Fruit fly (Drosophila melanogaster) whole organism, embryonic: ENCODE results near the gene Prx4.

Experiments used
- Bteb2 ChIP-seq: fragments of 200-800 bp; sonication (Bioruptor generic); optimal IDR thresholded peaks from 2 replicates; lab custom pipeline; 2016; ENCODE audit warnings: missing biosample characterization, missing genetic modification characterization
- CG10267 ChIP-seq: fragments of 200-800 bp; sonication (Bioruptor generic); optimal IDR thresholded peaks from 2 replicates; lab custom pipeline; 2018; ENCODE audit warnings: missing biosample characterization, mild to moderate bottlenecking, missing genetic modification characterization, moderate library complexity
- CG11504 ChIP-seq: fragments of 200-800 bp; sonication (Bioruptor generic); optimal IDR thresholded peaks from 3 replicates; lab custom pipeline; 2019; ENCODE audit warnings: missing biosample characterization, mild to moderate bottlenecking, missing genetic modification characterization, moderate library complexity
- CG12299 ChIP-seq: fragments of 200-800 bp; sonication (Bioruptor generic); optimal IDR thresholded peaks from 2 replicates; lab custom pipeline; 2018; ENCODE audit warnings: missing biosample characterization, mild to moderate bottlenecking, missing genetic modification characterization
- CG13424 ChIP-seq: fragments of 200-800 bp; sonication (Bioruptor generic); optimal IDR thresholded peaks from 2 replicates; lab custom pipeline; 2019; ENCODE audit warnings: missing biosample characterization, mild to moderate bottlenecking, missing genetic modification characterization, moderate library complexity
- CG1603 ChIP-seq: fragments of 200-800 bp; sonication (Bioruptor generic); optimal IDR thresholded peaks from 2 replicates; lab custom pipeline; 2019; ENCODE audit warnings: missing biosample characterization, mild to moderate bottlenecking, missing genetic modification characterization, moderate library complexity
- CG17568 ChIP-seq: fragments of 200-800 bp; sonication (Bioruptor generic); optimal IDR thresholded peaks from 2 replicates; lab custom pipeline; 2018; ENCODE audit warnings: missing biosample characterization, mild to moderate bottlenecking, missing genetic modification characterization, moderate library complexity
- CG30431 ChIP-seq: fragments of 200-800 bp; sonication (Bioruptor generic); optimal IDR thresholded peaks from 2 replicates; lab custom pipeline; 2017; ENCODE audit warnings: missing biosample characterization, missing genetic modification characterization
- CG4730 ChIP-seq: fragments of 200-800 bp; sonication (Bioruptor generic); IDR thresholded peaks from 2 replicates; pipeline ENCODE4 v1.3.6; 2022; ENCODE audit warnings: missing biosample characterization, missing genetic modification characterization
- CG7987 ChIP-seq: fragments of 200-800 bp; sonication (Bioruptor generic); optimal IDR thresholded peaks from 2 replicates; lab custom pipeline; 2018; ENCODE audit warnings: missing biosample characterization, mild to moderate bottlenecking, missing genetic modification characterization, moderate library complexity
- CG8359 ChIP-seq: fragments of 200-800 bp; sonication (Bioruptor generic); optimal IDR thresholded peaks from 2 replicates; lab custom pipeline; 2017; ENCODE audit warnings: missing biosample characterization, mild to moderate bottlenecking, missing genetic modification characterization, borderline replicate concordance
- CoRest ChIP-seq: fragments of 200-800 bp; sonication (Bioruptor generic); optimal IDR thresholded peaks from 3 replicates; lab custom pipeline; 2018; ENCODE audit warnings: missing biosample characterization, mild to moderate bottlenecking, missing genetic modification characterization, moderate library complexity
- Dref ChIP-seq: fragments of 200-800 bp; sonication (Bioruptor generic); IDR thresholded peaks from 2 replicates; pipeline ENCODE4 v1.3.6; 2022; ENCODE audit warnings: missing biosample characterization, missing genetic modification characterization
- GATAe ChIP-seq: fragments of 200-800 bp; sonication (Bioruptor generic); conservative IDR thresholded peaks from 2 replicates; pipeline ENCODE4 v1.3.6; 2022; ENCODE audit warnings: missing biosample characterization, missing genetic modification characterization
- HLH54F ChIP-seq: fragments of 200-800 bp; sonication (Bioruptor generic); optimal IDR thresholded peaks from 3 replicates; lab custom pipeline; 2016; ENCODE audit warnings: missing biosample characterization, missing genetic modification characterization
- Hr51 ChIP-seq, 2 experiments: fragments of 200-800 bp; sonication (Bioruptor generic); optimal IDR thresholded peaks; 2 replicates in 1 of 2; 3 replicates in 1 of 2; lab custom pipeline; 2016 to 2018; ENCODE audit warnings: missing biosample characterization in 2 of 2, missing genetic modification characterization in 2 of 2, mild to moderate bottlenecking in 1 of 2, moderate library complexity in 1 of 2
- Hr78 ChIP-seq, 2 experiments: fragments of 200-800 bp in 1 of 2; fragments of >200 bp in 1 of 2; sonication (Bioruptor generic) in 1 of 2; optimal IDR thresholded peaks; 2 replicates each; lab custom pipeline; 2017 to 2019; ENCODE audit warnings: missing biosample characterization in 2 of 2, missing genetic modification characterization in 2 of 2, mild to moderate bottlenecking in 1 of 2, moderate library complexity in 1 of 2
- Mad ChIP-seq: fragments of 200-800 bp; sonication (Bioruptor generic); optimal IDR thresholded peaks from 2 replicates; lab custom pipeline; 2016; ENCODE audit warnings: missing biosample characterization, missing genetic modification characterization
- Med ChIP-seq: fragments of 200-800 bp; sonication (Bioruptor generic); peaks from one replicate; lab custom pipeline; 2016; ENCODE audit warnings: missing biosample characterization, missing genetic modification characterization, mild to moderate bottlenecking, inconsistent platforms, moderate library complexity
- Mes4 ChIP-seq: fragments of 200-800 bp; sonication (Bioruptor generic); optimal IDR thresholded peaks from 2 replicates; lab custom pipeline; 2016; ENCODE audit warnings: missing biosample characterization, missing genetic modification characterization
- Oaz ChIP-seq: fragments of 200-800 bp; sonication (Bioruptor generic); IDR thresholded peaks from 2 replicates; pipeline ENCODE4 v1.3.6; 2022; ENCODE audit warnings: missing biosample characterization, missing genetic modification characterization
- Opbp ChIP-seq: fragments of 200-800 bp; sonication (Bioruptor generic); IDR thresholded peaks from 3 replicates; pipeline ENCODE4 v1.3.6; 2022; ENCODE audit warnings: missing biosample characterization, missing genetic modification characterization; ENCODE audit not compliant: partially characterized antibody
- Xbp1 ChIP-seq: fragments of 200-800 bp; sonication (Bioruptor generic); optimal IDR thresholded peaks from 3 replicates; lab custom pipeline; 2016; ENCODE audit warnings: missing biosample characterization, mild to moderate bottlenecking, missing genetic modification characterization
- amos ChIP-seq: fragments of 200-800 bp; sonication (Bioruptor generic); IDR thresholded peaks from 2 replicates; pipeline ENCODE4 v1.3.6; 2022; ENCODE audit warnings: missing biosample characterization, missing genetic modification characterization; ENCODE audit not compliant: partially characterized antibody
- aop ChIP-seq: fragments of 200-800 bp; sonication (Bioruptor generic); IDR thresholded peaks from 2 replicates; pipeline ENCODE4 v1.3.6; 2022; ENCODE audit warnings: missing biosample characterization, missing genetic modification characterization
- crol ChIP-seq: fragments of 200-800 bp; sonication (Bioruptor generic); IDR thresholded peaks from 2 replicates; pipeline ENCODE4 v1.3.6; 2022; ENCODE audit warnings: missing biosample characterization, missing genetic modification characterization
- exex ChIP-seq: fragments of 200-800 bp; sonication (Bioruptor generic); optimal IDR thresholded peaks from 4 replicates; lab custom pipeline; 2018; ENCODE audit warnings: missing biosample characterization, mild to moderate bottlenecking, missing genetic modification characterization, moderate library complexity
- ftz-f1 ChIP-seq: fragments of 200-800 bp; sonication (Bioruptor generic); optimal IDR thresholded peaks from 2 replicates; lab custom pipeline; 2016; ENCODE audit warnings: missing biosample characterization, missing genetic modification characterization
- gce ChIP-seq: fragments of 200-800 bp; sonication (Bioruptor generic); IDR thresholded peaks from 3 replicates; pipeline ENCODE4 v1.3.6; 2022; ENCODE audit warnings: missing biosample characterization, missing genetic modification characterization
- gem ChIP-seq: fragments of 200-800 bp; sonication (Bioruptor generic); optimal IDR thresholded peaks from 2 replicates; lab custom pipeline; 2019; ENCODE audit warnings: missing biosample characterization, mild to moderate bottlenecking, missing genetic modification characterization, moderate library complexity
- grn ChIP-seq: fragments of 200-800 bp; sonication (Bioruptor generic); optimal IDR thresholded peaks from 3 replicates; lab custom pipeline; 2017; ENCODE audit warnings: missing biosample characterization, missing genetic modification characterization
- kni ChIP-seq: fragments of 200-800 bp; sonication (Bioruptor generic); optimal IDR thresholded peaks from 3 replicates; lab custom pipeline; 2017; ENCODE audit warnings: mild to moderate bottlenecking, missing biosample characterization, missing genetic modification reagents, missing genetic modification characterization
- knrl ChIP-seq: fragments of 200-800 bp; sonication (Bioruptor generic); IDR thresholded peaks from 3 replicates; pipeline ENCODE4 v1.3.6; 2022; ENCODE audit warnings: missing biosample characterization, missing genetic modification characterization; ENCODE audit not compliant: partially characterized antibody
- lov ChIP-seq, 2 experiments: fragments of 200-800 bp in 1 of 2; fragments of >200 bp in 1 of 2; sonication (Bioruptor generic) in 1 of 2; IDR thresholded peaks in 1 of 2; optimal IDR thresholded peaks in 1 of 2; 2 replicates in 1 of 2; 3 replicates in 1 of 2; pipeline versions ENCODE4 v1.3.6 to Lab custom; 2017 to 2022; ENCODE audit warnings: missing biosample characterization in 1 of 2, missing genetic modification characterization in 1 of 2
- mirr ChIP-seq: fragments of 200-800 bp; sonication (Bioruptor generic); optimal IDR thresholded peaks from 3 replicates; lab custom pipeline; 2018; ENCODE audit warnings: missing biosample characterization, mild to moderate bottlenecking, missing genetic modification characterization
- mld ChIP-seq: fragments of 200-800 bp; sonication (Bioruptor generic); IDR thresholded peaks from 3 replicates; pipeline ENCODE4 v1.3.6; 2022; ENCODE audit warnings: missing biosample characterization, missing genetic modification characterization; ENCODE audit not compliant: partially characterized antibody
- nom ChIP-seq: fragments of 200-800 bp; sonication (Bioruptor generic); optimal IDR thresholded peaks from 2 replicates; lab custom pipeline; 2017; ENCODE audit warnings: missing biosample characterization, missing genetic modification characterization, mild to moderate bottlenecking, moderate library complexity, missing genetic modification reagents
- oc ChIP-seq: fragments of 200-800 bp; sonication (Bioruptor generic); optimal IDR thresholded peaks from 2 replicates; lab custom pipeline; 2018; ENCODE audit warnings: missing biosample characterization, mild to moderate bottlenecking, missing genetic modification characterization, moderate library complexity
- org-1 ChIP-seq: fragments of 200-800 bp; sonication (Bioruptor generic); optimal IDR thresholded peaks from 2 replicates; lab custom pipeline; 2017; ENCODE audit warnings: missing biosample characterization, missing genetic modification characterization
- pb ChIP-seq: fragments of 200-800 bp; sonication (Bioruptor generic); optimal IDR thresholded peaks from 3 replicates; lab custom pipeline; 2016; ENCODE audit warnings: missing biosample characterization, missing genetic modification characterization
- ranshi ChIP-seq: fragments of 200-800 bp; sonication (Bioruptor generic); IDR thresholded peaks from 2 replicates; pipeline ENCODE4 v1.3.6; 2022; ENCODE audit warnings: missing biosample characterization, missing genetic modification characterization
- row ChIP-seq: fragments of 200-800 bp; sonication (Bioruptor generic); IDR thresholded peaks from 3 replicates; pipeline ENCODE4 v1.3.6; 2022; ENCODE audit warnings: missing biosample characterization, missing genetic modification characterization
- scrt ChIP-seq: fragments of 200-800 bp; sonication (Bioruptor generic); optimal IDR thresholded peaks from 2 replicates; lab custom pipeline; 2018; ENCODE audit warnings: missing biosample characterization, mild to moderate bottlenecking, missing genetic modification characterization, moderate library complexity
- slbo ChIP-seq: fragments of 200-800 bp; sonication (Bioruptor generic); IDR thresholded peaks from 2 replicates; pipeline ENCODE4 v1.3.6; 2022; ENCODE audit warnings: missing biosample characterization, missing genetic modification characterization
- toy ChIP-seq: fragments of 200-800 bp; sonication (Bioruptor generic); IDR thresholded peaks from 2 replicates; pipeline ENCODE4 v1.3.6; 2022; ENCODE audit warnings: missing biosample characterization, missing genetic modification characterization
- tx ChIP-seq: fragments of 200-800 bp; sonication (Bioruptor generic); optimal IDR thresholded peaks from 2 replicates; lab custom pipeline; 2016; ENCODE audit warnings: missing biosample characterization, missing genetic modification characterization
- zen ChIP-seq: fragments of 200-800 bp; sonication (Bioruptor generic); optimal IDR thresholded peaks from 3 replicates; lab custom pipeline; 2018; ENCODE audit warnings: missing biosample characterization, mild to moderate bottlenecking, missing genetic modification characterization, moderate library complexity

Prx4 gene

DNA sequence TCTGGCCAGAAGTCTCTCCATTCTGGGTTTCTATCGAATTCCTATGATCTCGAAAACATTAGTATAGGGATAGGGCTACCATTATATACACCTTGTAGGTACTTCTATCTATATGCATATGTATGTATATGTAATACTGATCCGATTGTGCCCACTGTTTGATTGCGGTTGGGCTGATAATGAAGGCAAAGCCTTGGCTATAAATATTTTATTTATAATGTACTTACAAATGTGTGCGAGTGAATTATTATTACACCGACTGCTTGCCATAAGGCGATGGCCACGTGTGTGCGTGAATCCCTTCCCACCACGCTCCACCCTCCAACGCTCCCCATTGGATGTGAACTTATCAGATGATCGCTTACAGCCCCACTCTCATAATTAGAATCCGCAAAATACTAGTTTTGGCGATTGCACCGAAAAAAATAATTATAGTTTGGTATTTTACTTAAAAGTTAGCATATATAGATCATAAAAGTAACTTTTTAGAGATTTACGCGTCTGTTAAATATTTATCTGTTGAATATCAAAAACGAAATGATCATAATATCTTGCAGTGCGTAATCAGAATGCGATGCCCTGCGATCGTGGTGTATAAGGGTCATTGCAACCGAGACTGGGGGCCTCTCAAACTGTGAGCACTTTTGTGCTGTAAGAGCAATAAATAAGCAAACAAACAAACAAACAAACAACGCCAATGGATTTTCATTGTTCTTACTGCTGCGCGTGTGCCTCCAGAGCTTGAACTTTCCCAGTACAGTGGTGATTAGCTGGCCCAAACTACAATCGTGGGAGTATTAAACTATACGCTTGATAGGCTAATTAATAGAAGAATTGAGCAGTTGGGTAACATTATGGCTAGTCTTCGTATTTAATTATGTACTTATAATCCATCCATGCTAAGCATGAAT, 38.2 kb downstream of the Prx4 start (continued):
- TF ChIP-seq slbo (GFP tag; lab: Robert Waterston, UW), result peak; percentile 41; the same call in 1 of the 2 replicates
- no peak for TF ChIP-seq mld (GFP tag; lab: Robert Waterston, UW)
- TF ChIP-seq Bteb2 (GFP tag; lab: Kevin White, UChicago), result no peak
- TF ChIP-seq pb (GFP tag; lab: Kevin White, UChicago), result no peak
- no peak for TF ChIP-seq Med (GFP tag; lab: Kevin White, UChicago)
- peak; percentile 22 for TF ChIP-seq Mes4 (GFP tag; lab: Kevin White, UChicago)
- no peak for TF ChIP-seq lov (optimal IDR thresholded peaks at IDR 0.05; lab: Kevin White, UChicago)
- no peak for TF ChIP-seq lov (GFP tag; IDR thresholded peaks at IDR 0.05; lab: Robert Waterston, UW)
- peak; percentile 19 for TF ChIP-seq ftz-f1 (GFP tag; lab: Kevin White, UChicago)
- no peak for TF ChIP-seq amos (GFP tag; lab: Robert Waterston, UW)
- TF ChIP-seq grn (GFP tag; lab: Kevin White, UChicago), result peak; percentile 91
- TF ChIP-seq Hr78 (GFP tag; optimal IDR thresholded peaks at IDR 0.05; lab: Kevin White, UChicago), result peak in 1 of 2 experiments; percentile 89
- TF ChIP-seq gem (tag; lab: Kevin White, UChicago), result peak; percentile 97
- peak; percentile 56 for TF ChIP-seq ranshi (GFP tag; lab: Robert Waterston, UW)
- TF ChIP-seq CG12299 (tag; lab: Kevin White, UChicago), result no peak
- no peak for TF ChIP-seq knrl (GFP tag; lab: Robert Waterston, UW)
- no peak for TF ChIP-seq Hr51 (GFP tag; optimal IDR thresholded peaks at IDR 0.05; lab: Kevin White, UChicago)
- peak; percentile 29 for TF ChIP-seq CG7987 (GFP tag; lab: Kevin White, UChicago)
- TF ChIP-seq CG10267 (tag; lab: Kevin White, UChicago), result no peak
- TF ChIP-seq HLH54F (GFP tag; lab: Kevin White, UChicago), result no peak
- TF ChIP-seq mirr (GFP tag; lab: Kevin White, UChicago), result peak; percentile 95
- no peak for TF ChIP-seq CG4730 (GFP tag; lab: Robert Waterston, UW)
- TF ChIP-seq tx (GFP tag; lab: Kevin White, UChicago), result no peak
- no peak for TF ChIP-seq nom (GFP tag; lab: Kevin White, UChicago)
- no peak for TF ChIP-seq scrt (GFP tag; lab: Kevin White, UChicago)
- no peak for TF ChIP-seq Opbp
- TF ChIP-seq Mad (GFP tag; lab: Kevin White, UChicago), result no peak
- TF ChIP-seq row (GFP tag; lab: Robert Waterston, UW), result no peak
- no peak for TF ChIP-seq Oaz
- TF ChIP-seq zen (tag; lab: Kevin White, UChicago), result no peak
- TF ChIP-seq CG11504 (tag; lab: Kevin White, UChicago), result peak; percentile 45
- TF ChIP-seq toy (GFP tag; lab: Robert Waterston, UW), result no peak
- TF ChIP-seq CG8359 (GFP tag; lab: Kevin White, UChicago), result no peak
- no peak for TF ChIP-seq gce (GFP tag; lab: Robert Waterston, UW)
- TF ChIP-seq CG13424 (tag; lab: Kevin White, UChicago), result no peak
- TF ChIP-seq CG1603, result peak; percentile 30
- no peak for TF ChIP-seq CG30431 (GFP tag; lab: Kevin White, UChicago)
- no peak for TF ChIP-seq Dref (GFP tag; lab: Robert Waterston, UW)
- peak; percentile 77 for TF ChIP-seq crol (GFP tag; lab: Robert Waterston, UW)
- no peak for TF ChIP-seq aop
- peak; percentile 95 for TF ChIP-seq exex (tag; lab: Kevin White, UChicago)
- peak; percentile 7 for TF ChIP-seq oc (tag; lab: Kevin White, UChicago)
- TF ChIP-seq org-1, result no peak
- peak; percentile 57; the same call in 1 of the 2 replicates for TF ChIP-seq GATAe
- TF ChIP-seq Xbp1 (GFP tag; lab: Kevin White, UChicago), result no peak
- no peak for TF ChIP-seq kni (GFP tag; lab: Kevin White, UChicago)
- TF ChIP-seq CG17568 (GFP tag; lab: Kevin White, UChicago), result no peak
- no peak for TF ChIP-seq CoRest (tag; lab: Kevin White, UChicago)
